Fruit fly (Drosophila melanogaster) whole organism: ENCODE measurements around the gene CG46313.

Experiments
- CG8478 ChIP-seq: fragments of >200 bp; optimal IDR thresholded peaks from 2 replicates; lab custom pipeline; 2018; ENCODE audit warnings: inconsistent platforms
- Dll ChIP-seq: fragments of >200 bp; optimal IDR thresholded peaks from 2 replicates; lab custom pipeline; 2017
- EcR ChIP-seq, 2 experiments: fragments of >200 bp; optimal IDR thresholded peaks; 2 replicates each; lab custom pipeline; 2017; ENCODE audit warnings: missing biosample characterization in 2 of 2, missing genetic modification characterization in 2 of 2, missing genetic modification reagents in 2 of 2
- pan ChIP-seq: fragments of >200 bp; optimal IDR thresholded peaks from 2 replicates; lab custom pipeline; 2017
- usp ChIP-seq: fragments of >200 bp; optimal IDR thresholded peaks from 2 replicates; lab custom pipeline; 2017; ENCODE audit warnings: missing biosample characterization, missing genetic modification characterization, mixed read lengths

- TF ChIP-seq pan, result no peak
- TF ChIP-seq usp (GFP tag; lab: Kevin White, UChicago), result no peak
- TF ChIP-seq CG8478 (lab: Kevin White, UChicago), result no peak
- TF ChIP-seq EcR (GFP tag; optimal IDR thresholded peaks at IDR 0.05; lab: Kevin White, UChicago), result no peak
- TF ChIP-seq Dll (lab: Kevin White, UChicago), result no peak
These were observed 24.9 kb upstream of the CG46313 start for dm6 chr3R:26953478-26953874.
